Fruit fly (Drosophila melanogaster) whole organism, embryonic: ENCODE data around the gene Rcd2.

Source experiments
- Atf-2 ChIP-seq: fragments of 200-800 bp; sonication (Bioruptor generic); optimal IDR thresholded peaks from 2 replicates; lab custom pipeline; 2016; ENCODE audit warnings: missing biosample characterization, missing genetic modification characterization
- BEAF-32 ChIP-seq: fragments of 200-800 bp; sonication (Bioruptor generic); optimal IDR thresholded peaks from 3 replicates; lab custom pipeline; 2017; ENCODE audit warnings: missing biosample characterization, missing genetic modification characterization, mild to moderate bottlenecking, moderate library complexity, missing genetic modification reagents
- Blimp-1 ChIP-seq: fragments of 200-800 bp; sonication (Bioruptor generic); optimal IDR thresholded peaks from 3 replicates; lab custom pipeline; 2018; ENCODE audit warnings: missing biosample characterization, missing genetic modification characterization, mild to moderate bottlenecking, moderate library complexity, missing genetic modification reagents
- CG10543 ChIP-seq: fragments of 200-800 bp; sonication (Bioruptor generic); optimal IDR thresholded peaks from 3 replicates; lab custom pipeline; 2017; ENCODE audit warnings: missing biosample characterization, mild to moderate bottlenecking, missing genetic modification characterization, moderate library complexity
- CG11695 ChIP-seq: fragments of 200-800 bp; sonication (Bioruptor generic); IDR thresholded peaks from 3 replicates; pipeline ENCODE4 v1.3.6; 2022; ENCODE audit warnings: missing biosample characterization, missing genetic modification characterization
- CG12219 ChIP-seq: fragments of 200-800 bp; sonication (Bioruptor generic); optimal IDR thresholded peaks from 3 replicates; lab custom pipeline; 2018; ENCODE audit warnings: missing biosample characterization, mild to moderate bottlenecking, missing genetic modification characterization
- CG12299 ChIP-seq: fragments of 200-800 bp; sonication (Bioruptor generic); optimal IDR thresholded peaks from 2 replicates; lab custom pipeline; 2018; ENCODE audit warnings: missing biosample characterization, mild to moderate bottlenecking, missing genetic modification characterization
- CG12744 ChIP-seq: fragments of 200-800 bp; sonication (Bioruptor generic); optimal IDR thresholded peaks from 2 replicates; lab custom pipeline; 2016; ENCODE audit warnings: missing biosample characterization, missing genetic modification characterization
- CG12769 ChIP-seq: fragments of 200-800 bp; sonication (Bioruptor generic); optimal IDR thresholded peaks from 2 replicates; lab custom pipeline; 2019; ENCODE audit warnings: missing biosample characterization, mild to moderate bottlenecking, missing genetic modification characterization, moderate library complexity
- CG16815 ChIP-seq: fragments of 200-800 bp; sonication (Bioruptor generic); optimal IDR thresholded peaks from 3 replicates; lab custom pipeline; 2017; ENCODE audit warnings: missing biosample characterization, mild to moderate bottlenecking, missing genetic modification characterization
- CG1792 ChIP-seq: fragments of 200-800 bp; sonication (Bioruptor generic); optimal IDR thresholded peaks from 2 replicates; lab custom pipeline; 2016; ENCODE audit warnings: missing biosample characterization, missing genetic modification characterization
- CG18599 ChIP-seq: fragments of 200-800 bp; sonication (Bioruptor generic); optimal IDR thresholded peaks from 3 replicates; lab custom pipeline; 2017; ENCODE audit warnings: missing biosample characterization, missing genetic modification characterization, mild to moderate bottlenecking, moderate library complexity, missing genetic modification reagents
- CG30020 ChIP-seq: fragments of 200-800 bp; optimal IDR thresholded peaks from 2 replicates; lab custom pipeline; 2019; ENCODE audit warnings: missing biosample characterization, mild to moderate bottlenecking, missing genetic modification characterization, moderate library complexity
- CG31388 ChIP-seq: fragments of 200-800 bp; sonication (Bioruptor generic); optimal IDR thresholded peaks from 2 replicates; lab custom pipeline; 2016; ENCODE audit warnings: missing biosample characterization, missing genetic modification characterization
- CG3281 ChIP-seq: fragments of 200-800 bp; sonication (Bioruptor generic); optimal IDR thresholded peaks from 3 replicates; lab custom pipeline; 2017; ENCODE audit warnings: missing biosample characterization, mild to moderate bottlenecking, missing genetic modification characterization
- CG4360 ChIP-seq: fragments of 200-800 bp; sonication (Bioruptor generic); IDR thresholded peaks from 2 replicates; pipeline ENCODE4 v1.3.6; 2022; ENCODE audit warnings: missing biosample characterization, missing genetic modification characterization
- CG5953 ChIP-seq: fragments of 200-800 bp; sonication (Bioruptor generic); IDR thresholded peaks from 2 replicates; pipeline ENCODE4 v1.3.6; 2022; ENCODE audit warnings: missing biosample characterization, missing genetic modification characterization
- CG6689 ChIP-seq: fragments of 200-800 bp; sonication (Bioruptor generic); IDR thresholded peaks from 2 replicates; pipeline ENCODE4 v1.3.6; 2022; ENCODE audit warnings: missing biosample characterization, missing genetic modification characterization
- CG8089 ChIP-seq: fragments of 200-800 bp; sonication (Bioruptor generic); optimal IDR thresholded peaks from 3 replicates; lab custom pipeline; 2016; ENCODE audit warnings: missing biosample characterization, missing genetic modification characterization
- Dad ChIP-seq: fragments of 200-800 bp; sonication (Bioruptor generic); optimal IDR thresholded peaks from 3 replicates; lab custom pipeline; 2016; ENCODE audit warnings: missing biosample characterization, missing genetic modification characterization
- Doc2 ChIP-seq: fragments of 200-800 bp; sonication (Bioruptor generic); IDR thresholded peaks from 2 replicates; pipeline ENCODE4 v1.3.6; 2022; ENCODE audit warnings: missing biosample characterization, missing genetic modification characterization
- ERR ChIP-seq: fragments of 200-800 bp; sonication (Bioruptor generic); optimal IDR thresholded peaks from 2 replicates; lab custom pipeline; 2016; ENCODE audit warnings: missing biosample characterization, missing genetic modification characterization
- Hr78 ChIP-seq, 2 experiments: fragments of 200-800 bp in 1 of 2; fragments of >200 bp in 1 of 2; sonication (Bioruptor generic) in 1 of 2; optimal IDR thresholded peaks; 2 replicates each; lab custom pipeline; 2017 to 2019; ENCODE audit warnings: missing biosample characterization in 2 of 2, missing genetic modification characterization in 2 of 2, mild to moderate bottlenecking in 1 of 2, moderate library complexity in 1 of 2
- Lpt ChIP-seq: fragments of >200 bp; optimal IDR thresholded peaks from 2 replicates; lab custom pipeline; 2018; ENCODE audit warnings: missing biosample characterization, missing genetic modification characterization
- MESR4 ChIP-seq: fragments of 200-800 bp; sonication (Bioruptor generic); optimal IDR thresholded peaks from 2 replicates; lab custom pipeline; 2018; ENCODE audit warnings: missing biosample characterization, mild to moderate bottlenecking, missing genetic modification characterization, moderate library complexity
- Mad ChIP-seq: fragments of 200-800 bp; sonication (Bioruptor generic); optimal IDR thresholded peaks from 2 replicates; lab custom pipeline; 2016; ENCODE audit warnings: missing biosample characterization, missing genetic modification characterization
- NC2α ChIP-seq: fragments of 200-800 bp; sonication (Bioruptor generic); optimal IDR thresholded peaks from 2 replicates; lab custom pipeline; 2016; ENCODE audit warnings: missing biosample characterization, missing genetic modification characterization
- NK7.1 ChIP-seq: fragments of 200-800 bp; sonication (Bioruptor generic); optimal IDR thresholded peaks from 3 replicates; lab custom pipeline; 2016; ENCODE audit warnings: missing biosample characterization, missing genetic modification characterization
- Neu2 ChIP-seq: fragments of 200-800 bp; sonication (Bioruptor generic); optimal IDR thresholded peaks from 3 replicates; lab custom pipeline; 2016; ENCODE audit warnings: missing biosample characterization, missing genetic modification characterization, borderline replicate concordance
- Xrp1 ChIP-seq: fragments of 200-800 bp; sonication (Bioruptor generic); IDR thresholded peaks from 2 replicates; pipeline ENCODE4 v1.3.6; 2022; ENCODE audit warnings: missing biosample characterization, missing genetic modification characterization
- ap ChIP-seq: fragments of 200-800 bp; sonication (Bioruptor generic); IDR thresholded peaks from 2 replicates; pipeline ENCODE4 v1.3.6; 2022; ENCODE audit warnings: missing biosample characterization, missing genetic modification characterization
- bcd ChIP-seq: fragments of 200-800 bp; sonication (Bioruptor generic); optimal IDR thresholded peaks from 2 replicates; lab custom pipeline; 2017; ENCODE audit warnings: missing biosample characterization, mild to moderate bottlenecking, missing genetic modification characterization
- dysf ChIP-seq: fragments of 200-800 bp; sonication (Bioruptor generic); IDR thresholded peaks from 3 replicates; pipeline ENCODE4 v1.3.6; 2022; ENCODE audit warnings: missing biosample characterization, missing genetic modification characterization
- fd3F ChIP-seq: fragments of 200-800 bp; sonication (Bioruptor generic); optimal IDR thresholded peaks from 2 replicates; lab custom pipeline; 2018; ENCODE audit warnings: missing biosample characterization, mild to moderate bottlenecking, missing genetic modification characterization, moderate library complexity
- gce ChIP-seq: fragments of 200-800 bp; sonication (Bioruptor generic); IDR thresholded peaks from 3 replicates; pipeline ENCODE4 v1.3.6; 2022; ENCODE audit warnings: missing biosample characterization, missing genetic modification characterization
- jing ChIP-seq: fragments of 200-800 bp; sonication (Bioruptor generic); optimal IDR thresholded peaks from 2 replicates; lab custom pipeline; 2018; ENCODE audit warnings: missing biosample characterization, mild to moderate bottlenecking, missing genetic modification characterization
- kni ChIP-seq: fragments of 200-800 bp; sonication (Bioruptor generic); optimal IDR thresholded peaks from 3 replicates; lab custom pipeline; 2017; ENCODE audit warnings: mild to moderate bottlenecking, missing biosample characterization, missing genetic modification reagents, missing genetic modification characterization
- lab ChIP-seq: fragments of 200-800 bp; sonication (Bioruptor generic); optimal IDR thresholded peaks from 3 replicates; lab custom pipeline; 2017; ENCODE audit warnings: missing biosample characterization, missing genetic modification characterization, mild to moderate bottlenecking, moderate library complexity, missing genetic modification reagents
- odd ChIP-seq: fragments of 200-800 bp; sonication (Bioruptor generic); optimal IDR thresholded peaks from 2 replicates; lab custom pipeline; 2017; ENCODE audit warnings: missing biosample characterization, mild to moderate bottlenecking, missing genetic modification characterization
- otp ChIP-seq: fragments of 200-800 bp; sonication (Bioruptor generic); IDR thresholded peaks from 3 replicates; pipeline ENCODE4, ENCODE4 v1.3.6; 2022; ENCODE audit warnings: missing biosample characterization, missing genetic modification characterization
- pho ChIP-seq: fragments of 200-800 bp; sonication (Bioruptor generic); optimal IDR thresholded peaks from 2 replicates; lab custom pipeline; 2016; ENCODE audit warnings: missing biosample characterization, missing genetic modification characterization
- pum ChIP-seq: fragments of 200-800 bp; sonication (Bioruptor generic); optimal IDR thresholded peaks from 2 replicates; lab custom pipeline; 2016; ENCODE audit warnings: missing biosample characterization, missing genetic modification characterization
- ranshi ChIP-seq: fragments of 200-800 bp; sonication (Bioruptor generic); IDR thresholded peaks from 2 replicates; pipeline ENCODE4 v1.3.6; 2022; ENCODE audit warnings: missing biosample characterization, missing genetic modification characterization
- sd ChIP-seq: fragments of 200-800 bp; sonication (Bioruptor generic); optimal IDR thresholded peaks from 3 replicates; lab custom pipeline; 2018; ENCODE audit warnings: missing biosample characterization, mild to moderate bottlenecking, missing genetic modification characterization, moderate library complexity
- stwl ChIP-seq: fragments of 200-800 bp; sonication (Bioruptor generic); optimal IDR thresholded peaks from 3 replicates; lab custom pipeline; 2018; ENCODE audit warnings: missing biosample characterization, mild to moderate bottlenecking, missing genetic modification characterization, moderate library complexity
- tap ChIP-seq: fragments of 200-800 bp; optimal IDR thresholded peaks from 3 replicates; lab custom pipeline; 2019; ENCODE audit warnings: missing biosample characterization, mild to moderate bottlenecking, missing genetic modification characterization, moderate library complexity
- unc-4 ChIP-seq: fragments of 200-800 bp; sonication (Bioruptor generic); IDR thresholded peaks from 2 replicates; pipeline ENCODE4 v1.3.6; 2022; ENCODE audit warnings: missing biosample characterization, missing genetic modification characterization; ENCODE audit not compliant: partially characterized antibody
- vvl ChIP-seq: fragments of 200-800 bp; sonication (Bioruptor generic); IDR thresholded peaks from 2 replicates; pipeline ENCODE4 v1.3.6; 2022; ENCODE audit warnings: missing biosample characterization, missing genetic modification characterization
- wdn ChIP-seq: fragments of 200-800 bp; sonication (Bioruptor generic); IDR thresholded peaks from 2 replicates; pipeline ENCODE4 v1.3.6; 2022; ENCODE audit warnings: missing biosample characterization, missing genetic modification characterization
- zen ChIP-seq: fragments of 200-800 bp; sonication (Bioruptor generic); optimal IDR thresholded peaks from 3 replicates; lab custom pipeline; 2018; ENCODE audit warnings: missing biosample characterization, mild to moderate bottlenecking, missing genetic modification characterization, moderate library complexity

Rcd2 gene

DNA sequence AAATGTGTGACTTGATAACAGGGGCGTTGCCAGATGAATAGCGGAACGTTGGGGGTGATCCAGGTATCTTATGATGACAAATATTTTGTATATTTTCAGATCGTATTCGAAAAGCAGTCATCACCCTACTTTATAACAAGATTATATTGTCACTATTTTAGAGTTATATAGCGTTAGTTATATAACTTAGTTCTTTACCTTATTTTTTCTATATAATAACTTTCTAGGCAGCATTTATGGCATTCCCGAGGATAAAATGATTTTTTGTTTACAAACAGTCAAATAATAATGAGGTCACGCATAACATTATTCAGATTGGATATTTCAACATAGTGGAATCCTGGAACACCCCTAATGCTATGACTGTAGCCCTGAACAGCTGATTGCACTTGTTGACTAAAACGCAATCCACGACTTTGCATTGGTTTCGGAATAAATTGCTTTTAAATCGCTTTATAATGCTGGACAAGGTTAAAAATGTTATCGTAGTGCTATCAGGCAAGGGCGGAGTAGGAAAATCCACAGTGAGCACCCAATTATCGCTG lies 13.9 kb downstream of the Rcd2 start, which contains the start of gene Nubp2 (continued):
- peak; percentile 65; the same call in 1 of the 2 replicates for TF ChIP-seq CG5953 (GFP tag; lab: Robert Waterston, UW)
- peak; percentile 96 for TF ChIP-seq CG3281 (GFP tag; lab: Kevin White, UChicago)
- peak; percentile 95 for TF ChIP-seq vvl (GFP tag; lab: Robert Waterston, UW)
- peak; percentile 72 for TF ChIP-seq ERR (GFP tag; lab: Kevin White, UChicago)
- peak; percentile 91 for TF ChIP-seq Atf-2 (GFP tag; lab: Kevin White, UChicago)
- TF ChIP-seq CG31388, result peak; percentile 87
- TF ChIP-seq Doc2, result no peak; the same call in none of the 2 replicates
- TF ChIP-seq CG12769 (tag; lab: Kevin White, UChicago), result peak; percentile 94
- TF ChIP-seq Blimp-1 (GFP tag; lab: Kevin White, UChicago), result peak; percentile 91
- no peak for TF ChIP-seq Lpt
- TF ChIP-seq stwl (tag; lab: Kevin White, UChicago), result peak; percentile 79
- TF ChIP-seq Mad, result peak; percentile 95
- TF ChIP-seq jing (GFP tag; lab: Kevin White, UChicago), result peak; percentile 85
- peak; percentile 87 for TF ChIP-seq CG1792 (GFP tag; lab: Kevin White, UChicago)
- peak; percentile 79 for TF ChIP-seq CG8089 (GFP tag; lab: Kevin White, UChicago)
- peak; percentile 91 for TF ChIP-seq CG12219 (GFP tag; lab: Kevin White, UChicago)
- peak; percentile 88 for TF ChIP-seq CG12744 (GFP tag; lab: Kevin White, UChicago)
- peak; percentile 91 for TF ChIP-seq CG30020
- peak; percentile 85 for TF ChIP-seq NC2α (GFP tag; lab: Kevin White, UChicago)
- peak; percentile 83 for TF ChIP-seq otp (GFP tag; lab: Robert Waterston, UW)
- TF ChIP-seq Hr78 (GFP tag; optimal IDR thresholded peaks at IDR 0.05; lab: Kevin White, UChicago), result peak in 1 of 2 experiments; percentile 85
- peak; percentile 90 for TF ChIP-seq sd
- peak; percentile 96 for TF ChIP-seq lab (GFP tag; lab: Kevin White, UChicago)
- TF ChIP-seq tap, result peak; percentile 89
- TF ChIP-seq fd3F (GFP tag; lab: Kevin White, UChicago), result peak; percentile 95
- TF ChIP-seq Xrp1 (GFP tag; lab: Robert Waterston, UW), result peak; percentile 95
- peak; percentile 95 for TF ChIP-seq dysf (GFP tag; lab: Robert Waterston, UW)
- TF ChIP-seq CG16815, result peak; percentile 96
- peak; percentile 90 for TF ChIP-seq odd (GFP tag; lab: Kevin White, UChicago)
- peak; percentile 90 for TF ChIP-seq CG11695 (GFP tag; lab: Robert Waterston, UW)
- TF ChIP-seq unc-4, result no peak
- TF ChIP-seq CG6689 (GFP tag; lab: Robert Waterston, UW), result peak; percentile 98
- peak; percentile 82 for TF ChIP-seq ap (GFP tag; lab: Robert Waterston, UW)
- peak; percentile 96 for TF ChIP-seq bcd (GFP tag; lab: Kevin White, UChicago)
- TF ChIP-seq ranshi (GFP tag; lab: Robert Waterston, UW), result peak; percentile 87
- peak; percentile 69 for TF ChIP-seq BEAF-32 (GFP tag; lab: Kevin White, UChicago)
- TF ChIP-seq gce, result peak; percentile 71; the same call in 2 of the 3 replicates
- peak; percentile 92 for TF ChIP-seq Dad (GFP tag; lab: Kevin White, UChicago)
- peak; percentile 96 for TF ChIP-seq pum (GFP tag; lab: Kevin White, UChicago)
- TF ChIP-seq pho, result peak; percentile 95
- peak; percentile 93 for TF ChIP-seq kni
- TF ChIP-seq MESR4 (GFP tag; lab: Kevin White, UChicago), result peak; percentile 41
- TF ChIP-seq CG18599 (GFP tag; lab: Kevin White, UChicago), result peak; percentile 95
- peak; percentile 85 for TF ChIP-seq wdn
- TF ChIP-seq CG10543 (GFP tag; lab: Kevin White, UChicago), result peak; percentile 97
- TF ChIP-seq CG12299 (tag; lab: Kevin White, UChicago), result peak; percentile 91
- peak; percentile 96 for TF ChIP-seq zen (tag; lab: Kevin White, UChicago)
- no peak; the same call in 1 of the 2 replicates for TF ChIP-seq CG4360 (GFP tag; lab: Robert Waterston, UW)
- peak; percentile 65 for TF ChIP-seq Neu2
- peak; percentile 85 for TF ChIP-seq NK7.1
